Fruit fly (Drosophila melanogaster): ENCODE results near the gene CG2120.

CG2120 gene

DNA sequence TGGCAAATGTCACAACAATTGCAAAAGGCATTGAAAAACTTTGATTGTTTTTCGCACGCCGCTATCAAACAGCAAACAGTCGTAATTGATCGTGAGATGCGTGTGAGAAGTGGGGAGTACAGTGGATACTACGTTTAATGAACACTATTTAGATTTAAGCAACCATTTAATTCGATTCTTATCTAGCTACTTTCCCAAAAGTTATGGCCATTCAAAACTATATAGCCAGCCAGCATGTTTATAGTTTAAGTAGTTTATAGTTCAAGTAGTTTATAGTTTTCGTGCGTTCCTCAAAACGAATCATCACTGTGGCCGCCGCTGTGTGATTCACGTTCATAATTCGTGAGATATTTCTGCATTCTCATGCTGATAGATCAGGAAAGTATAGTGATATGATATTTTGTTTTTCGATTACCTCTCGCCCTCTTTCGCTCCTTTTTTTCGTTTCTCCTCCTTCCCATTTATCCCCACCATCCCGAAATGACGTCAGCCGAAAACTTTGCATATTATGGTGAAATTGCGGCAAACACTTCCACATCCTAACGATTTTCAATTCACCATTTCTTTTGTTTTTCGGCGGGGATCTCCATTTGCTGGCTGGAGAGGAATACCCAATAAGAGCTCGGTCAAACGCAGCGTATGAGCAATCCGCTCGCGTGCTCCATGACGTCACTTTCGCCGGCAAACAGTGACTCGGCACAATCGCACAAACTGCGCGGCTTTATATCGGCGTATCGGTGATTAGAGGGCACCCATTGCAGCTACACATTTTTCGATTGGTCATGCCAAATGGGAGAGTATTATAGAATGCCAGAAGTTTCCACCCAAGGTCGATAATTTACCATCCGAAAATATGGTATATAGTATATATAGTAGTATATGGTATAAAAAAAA is 22.0 kb upstream of the CG2120 start:
- peak; percentile 93 for TF ChIP-seq noc (tag; optimal IDR thresholded peaks at IDR 0.05)

DNA sequence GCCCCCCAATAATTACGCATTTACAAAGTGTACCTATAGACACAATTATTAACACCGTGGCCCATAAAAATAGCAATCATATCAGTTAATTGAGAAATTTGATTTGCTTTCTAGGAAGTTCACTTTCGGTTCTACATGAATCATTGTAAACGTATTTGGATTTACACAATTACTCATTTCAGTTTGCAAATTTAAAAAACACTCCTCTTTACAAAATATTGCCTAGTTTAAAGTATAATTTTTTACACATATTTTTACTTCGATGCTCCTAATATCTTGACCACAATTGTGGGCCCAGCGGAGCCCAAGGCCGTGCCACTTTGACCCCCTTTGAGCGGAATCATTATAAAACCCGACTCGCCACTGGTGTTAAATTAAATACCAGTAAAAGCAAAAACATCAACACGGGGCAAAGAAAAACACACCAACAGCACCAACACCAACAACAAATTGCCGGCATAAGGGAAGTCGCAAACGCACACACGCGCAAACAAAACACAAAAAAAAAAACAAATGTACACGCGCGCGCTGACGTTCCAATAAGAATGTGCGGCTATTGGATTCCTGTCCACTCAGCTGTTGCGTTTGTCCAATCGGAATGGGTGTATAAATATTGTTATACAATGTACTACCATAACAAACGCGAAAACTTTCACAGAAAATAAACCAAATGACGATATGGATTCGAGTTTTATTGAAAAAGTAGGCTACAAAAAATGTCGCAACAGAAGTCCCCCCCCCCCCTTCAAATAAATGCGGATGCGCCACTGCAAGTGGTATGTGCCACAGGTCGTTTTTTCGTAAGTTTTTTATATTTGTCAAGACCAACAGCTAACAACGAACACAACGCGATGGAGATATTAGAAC is 20.9 kb upstream of the CG2120 start:
- peak; percentile 77 for TF ChIP-seq noc (tag; optimal IDR thresholded peaks at IDR 0.05)

dm6 chrX:8115343-8115676 is 20.3 kb upstream of the CG2120 start:
- no peak for TF ChIP-seq noc (tag; optimal IDR thresholded peaks at IDR 0.05)

DNA sequence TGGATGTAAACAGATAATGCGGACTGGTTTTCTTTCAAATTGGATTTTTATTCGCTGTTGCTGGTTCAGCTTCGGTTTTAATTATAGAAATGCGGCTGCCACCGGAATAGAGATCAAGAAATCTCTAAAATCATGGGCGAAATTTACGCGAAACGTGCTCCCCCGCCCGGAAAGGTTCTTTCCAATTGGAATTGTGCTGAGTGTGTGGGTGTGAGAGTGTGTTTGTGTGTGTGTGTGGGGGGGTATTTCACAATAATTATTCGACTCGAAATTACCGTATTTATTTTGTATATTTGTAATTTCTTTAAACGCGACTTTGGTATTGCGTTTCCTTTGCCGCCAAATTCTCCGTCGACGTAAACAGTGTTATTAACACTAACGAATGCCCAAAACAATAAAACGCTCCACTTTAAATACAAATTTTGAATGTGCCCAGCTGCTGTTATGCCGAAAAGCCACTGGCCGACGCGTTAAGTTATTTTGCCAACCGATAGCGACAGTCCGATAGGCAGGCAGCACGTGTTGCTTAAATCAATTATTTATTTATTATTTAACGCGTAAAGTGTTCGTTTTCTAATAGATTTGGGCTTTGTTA is 19.8 kb upstream of the CG2120 start, which contains the start of gene Gclc:
Gene Gclc, minus strand, starts transcription at position 431 of the 595 bp plus-strand sequence.
- peak; percentile 17 for TF ChIP-seq noc (tag; optimal IDR thresholded peaks at IDR 0.05)

dm6 chrX:8116813-8117212 is 18.8 kb upstream of the CG2120 start, which contains the start of gene CG1575:
CG1575 (plus strand) TSS chrX:8117012.
- TF ChIP-seq noc (tag; optimal IDR thresholded peaks at IDR 0.05), result no peak

dm6 chrX:8120939-8121338 is 14.7 kb upstream of the CG2120 start, which contains the start of gene CG2260:
CG2260 (minus strand) TSS chrX:8121147.
- TF ChIP-seq noc (tag; optimal IDR thresholded peaks at IDR 0.05), result no peak

- TF ChIP-seq noc (tag; optimal IDR thresholded peaks at IDR 0.05), result no peak
These were observed 12.8 kb upstream of the CG2120 start for dm6 chrX:8122834-8123233.

DNA sequence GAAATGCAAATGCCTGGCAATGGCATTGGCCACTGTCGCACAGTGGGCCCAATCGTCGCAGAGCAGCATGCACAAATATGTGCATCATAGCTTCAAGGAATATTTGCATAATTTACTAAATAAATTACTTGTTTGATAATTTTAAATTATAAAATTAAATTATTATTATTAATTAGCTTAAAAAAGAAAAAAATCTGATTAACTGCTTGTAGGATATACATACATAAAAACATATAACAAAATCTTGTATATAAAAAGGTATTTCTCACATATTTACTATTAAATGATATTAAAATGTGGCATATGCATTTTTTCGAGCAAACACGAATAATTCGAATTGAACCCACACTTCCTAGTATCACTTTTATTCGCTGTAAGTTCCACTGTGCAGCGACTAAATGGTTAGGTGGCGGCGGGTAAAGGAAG is 10.4 kb upstream of the CG2120 start:
- TF ChIP-seq noc (tag; optimal IDR thresholded peaks at IDR 0.05), result no peak

- TF ChIP-seq noc (tag; optimal IDR thresholded peaks at IDR 0.05), result no peak
These were observed 9.5 kb upstream of the CG2120 start for dm6 chrX:8126149-8126548.

DNA sequence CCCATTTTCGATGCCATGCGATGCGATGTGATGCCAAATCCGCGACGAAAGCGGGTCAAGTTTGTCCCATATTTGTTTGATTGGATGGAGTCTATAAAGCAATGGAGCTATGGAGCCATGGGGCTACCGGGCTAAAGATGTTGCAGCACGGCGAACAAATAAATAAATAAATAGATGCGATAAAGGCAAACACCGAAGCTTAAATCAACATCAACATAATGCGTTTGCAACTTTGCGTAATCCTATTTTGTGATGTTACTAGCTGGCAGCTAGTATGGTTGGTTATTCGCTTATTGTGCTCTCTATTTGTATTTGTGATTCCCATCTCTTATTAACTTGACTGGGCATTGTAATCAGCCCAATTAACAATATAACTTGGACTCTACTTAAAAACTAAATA is 7.5 kb upstream of the CG2120 start:
- TF ChIP-seq noc (tag; optimal IDR thresholded peaks at IDR 0.05), result no peak

- TF ChIP-seq noc (tag; optimal IDR thresholded peaks at IDR 0.05), result no peak
These were observed 6.2 kb upstream of the CG2120 start, which contains the start of gene CG2116 for dm6 chrX:8129204-8129997. CG2116 (plus strand) TSS chrX:8129812.

- peak; percentile 68 for TF ChIP-seq noc (tag; optimal IDR thresholded peaks at IDR 0.05)
These were observed 3.8 kb upstream of the CG2120 start, which contains the start of gene CG10958 for dm6 chrX:8131693-8132313. CG10958 (plus strand) TSS chrX:8132285.

DNA sequence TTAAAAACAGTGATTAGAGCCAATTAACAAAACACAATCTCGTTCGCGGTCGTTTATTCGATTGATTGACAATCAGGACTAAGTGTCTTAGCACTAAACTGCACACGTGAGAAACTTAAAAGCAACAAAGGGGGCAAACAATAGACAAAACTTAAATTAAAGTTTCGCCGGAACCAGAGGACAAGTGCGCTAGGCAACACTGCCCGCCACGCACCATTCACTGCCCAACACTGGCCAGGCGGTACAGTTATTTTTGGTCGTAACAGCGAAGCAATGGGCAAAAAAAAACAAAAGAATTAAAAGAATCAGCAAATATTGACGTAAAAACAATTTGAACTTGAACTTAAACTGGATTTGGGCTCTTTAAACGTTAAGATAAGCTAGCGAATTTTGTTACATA is 1.7 kb downstream of the CG2120 start:
- no peak for TF ChIP-seq noc (tag; optimal IDR thresholded peaks at IDR 0.05)

DNA sequence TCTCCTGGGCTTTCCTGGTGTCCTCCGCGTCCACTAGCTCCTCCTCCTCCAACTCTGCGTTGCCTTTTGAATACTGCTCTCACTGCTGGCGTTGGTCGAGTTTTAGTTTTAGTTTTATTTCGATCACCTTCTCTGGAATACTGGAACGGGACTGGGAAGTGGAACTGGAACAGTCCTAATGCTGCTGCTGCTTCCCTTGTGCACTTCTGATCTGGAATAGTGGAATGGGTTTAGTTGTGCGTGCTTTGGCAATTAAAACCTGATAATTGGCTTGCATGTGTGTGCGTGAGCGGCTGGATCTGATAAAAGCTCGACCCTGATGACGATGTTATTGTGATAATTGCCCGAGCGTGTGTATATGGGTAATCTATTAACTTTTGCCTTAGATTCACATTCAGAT is 5.1 kb downstream of the CG2120 start:
- no peak for TF ChIP-seq noc (tag; optimal IDR thresholded peaks at IDR 0.05)

Data from whole organism, larva.